Comparison of ENCODE assay signal across 6 worm cellular contexts in genomic region chrII:9892409-9892808, ce11.
A peak's percentile ranks its signal among the peaks of the same experiment; 100 is the strongest.
TF ChIP-seq lines count a peak whose summit lies in the region.

TSS of gene C08H9.16 (plus strand) at chrII:9892778.

TF ChIP-seq in whole organism, L1 larva, 84 proteins besides CTCF, POLR2A, EP300 and RAD21 (continued from another document and continues in another):
- TF ChIP-seq fkh-8 (tag; optimal IDR thresholded peaks at IDR 0.05; lab: Kevin White, UChicago) (no peak), nhr-71 (tag; optimal IDR thresholded peaks at IDR 0.05; lab: Kevin White, UChicago) (peak; percentile 59), sup-37 (GFP tag; optimal IDR thresholded peaks at IDR 0.05; lab: Kevin White, UChicago) (no peak), tbx-2 (tag; optimal IDR thresholded peaks at IDR 0.05; lab: Kevin White, UChicago) (peak; percentile 31), pax-3 (tag; optimal IDR thresholded peaks at IDR 0.05; lab: Kevin White, UChicago) (no peak), nhr-85 (tag; lab: Kevin White, UChicago) (peak; percentile 76), swsn-7 (tag; optimal IDR thresholded peaks at IDR 0.05; lab: Kevin White, UChicago) (peak; percentile 7), Y116A8C.19 (tag; optimal IDR thresholded peaks at IDR 0.05; lab: Kevin White, UChicago; ENCODE audit: borderline replicate concordance) (no peak), efl-1 (optimal IDR thresholded peaks at IDR 0.05; lab: Kevin White, UChicago) (peak; percentile 63 to 68), efl-1 (GFP tag; optimal IDR thresholded peaks at IDR 0.05 in 1 of 2; lab: Kevin White, UChicago) (peak; percentile 53 to 94), grh-1 (GFP tag; IDR thresholded peaks at IDR 0.05; lab: Robert Waterston, UW) (peak; percentile 86), blmp-1 (tag; optimal IDR thresholded peaks at IDR 0.05; lab: Kevin White, UChicago) (peak; percentile 45), rnt-1 (tag; optimal IDR thresholded peaks at IDR 0.05; lab: Kevin White, UChicago) (peak; percentile 17), xbp-1 (tag; optimal IDR thresholded peaks at IDR 0.05; lab: Kevin White, UChicago) (peak; percentile 18), dsc-1 (tag; optimal IDR thresholded peaks at IDR 0.05; lab: Kevin White, UChicago) (no peak), C16A3.4 (tag; optimal IDR thresholded peaks at IDR 0.05; lab: Kevin White, UChicago) (peak; percentile 65), nhr-90 (tag; optimal IDR thresholded peaks at IDR 0.05; lab: Kevin White, UChicago; ENCODE audit: poor library complexity) (no peak), sox-4 (tag; optimal IDR thresholded peaks at IDR 0.05; lab: Kevin White, UChicago) (no peak), ztf-11 (tag; optimal IDR thresholded peaks at IDR 0.05; lab: Kevin White, UChicago) (no peak), egl-27 (tag; optimal IDR thresholded peaks at IDR 0.05; lab: Kevin White, UChicago) (no peak), lin-15B (tag; optimal IDR thresholded peaks at IDR 0.05; lab: Kevin White, UChicago) (peak; percentile 46), pag-3 (tag; optimal IDR thresholded peaks at IDR 0.05; lab: Kevin White, UChicago; ENCODE audit: borderline replicate concordance, insufficient read depth) (no peak)

TF ChIP-seq in whole organism, L2 larva, 48 proteins besides CTCF, POLR2A, EP300 and RAD21 (continued from another document):
- peak; percentile 32 for TF ChIP-seq blmp-1 (tag; optimal IDR thresholded peaks at IDR 0.05; lab: Kevin White, UChicago; ENCODE audit: insufficient read depth)
- peak; percentile 48 for TF ChIP-seq nhr-129 (tag; optimal IDR thresholded peaks at IDR 0.05; lab: Kevin White, UChicago)
- TF ChIP-seq gmeb-1 (tag; optimal IDR thresholded peaks at IDR 0.05; lab: Kevin White, UChicago): peak; percentile 53
- peak; percentile 90 to 98 for TF ChIP-seq lsy-2 (tag; optimal IDR thresholded peaks at IDR 0.05; lab: Kevin White, UChicago)
- TF ChIP-seq mbf-1 (tag; optimal IDR thresholded peaks at IDR 0.05; lab: Kevin White, UChicago): no peak
- peak; percentile 74 for TF ChIP-seq unc-55 (GFP tag; optimal IDR thresholded peaks at IDR 0.05; lab: Kevin White, UChicago)
- TF ChIP-seq sem-4 (tag; optimal IDR thresholded peaks at IDR 0.05; lab: Kevin White, UChicago): peak; percentile 53
- TF ChIP-seq crh-2 (tag; optimal IDR thresholded peaks at IDR 0.05; lab: Kevin White, UChicago): peak; percentile 48
- TF ChIP-seq C34F6.9 (tag; optimal IDR thresholded peaks at IDR 0.05; lab: Kevin White, UChicago): peak; percentile 58
- no peak for TF ChIP-seq ztf-11 (tag; optimal IDR thresholded peaks at IDR 0.05; lab: Kevin White, UChicago)
- TF ChIP-seq skn-1 (tag; optimal IDR thresholded peaks at IDR 0.05; lab: Kevin White, UChicago): no peak

TF ChIP-seq in whole organism, L3 larva, 47 proteins besides CTCF, POLR2A, EP300 and RAD21 (continued from another document):
- TF ChIP-seq R02D3.7 (tag; optimal IDR thresholded peaks at IDR 0.05; lab: Kevin White, UChicago) (peak; percentile 28), fkh-2 (tag; optimal IDR thresholded peaks at IDR 0.05; lab: Kevin White, UChicago) (no peak), elt-1 (tag; optimal IDR thresholded peaks at IDR 0.05; lab: Kevin White, UChicago) (no peak), ztf-11 (tag; optimal IDR thresholded peaks at IDR 0.05; lab: Kevin White, UChicago) (no peak), nhr-23 (tag; optimal IDR thresholded peaks at IDR 0.05; lab: Kevin White, UChicago) (peak; percentile 87)

TF ChIP-seq in whole organism, L4 larva, 104 proteins besides CTCF, POLR2A, EP300 and RAD21 (continued from another document):
- TF ChIP-seq daf-16 (GFP tag; optimal IDR thresholded peaks at IDR 0.05; lab: Kevin White, UChicago) (no peak), daf-16 (tag; optimal IDR thresholded peaks at IDR 0.05; lab: Kevin White, UChicago) (peak; percentile 46), lim-7 (GFP tag; IDR thresholded peaks at IDR 0.05; lab: Robert Waterston, UW) (no peak), spr-1 (tag; optimal IDR thresholded peaks at IDR 0.05; lab: Kevin White, UChicago) (no peak), nhr-111 (GFP tag; optimal IDR thresholded peaks at IDR 0.05; lab: Kevin White, UChicago) (no peak), F26F4.8 (GFP tag; conservative IDR thresholded peaks at IDR 0.05; lab: Robert Waterston, UW) (no peak), snpc-4 (tag; optimal IDR thresholded peaks at IDR 0.05; lab: Kevin White, UChicago) (no peak), dmd-6 (GFP tag; IDR thresholded peaks at IDR 0.05; lab: Robert Waterston, UW) (peak; percentile 26; the same call in 1 of the 2 replicates), rbr-2 (tag; optimal IDR thresholded peaks at IDR 0.05; lab: Kevin White, UChicago) (peak; percentile 20), nhr-41 (GFP tag; IDR thresholded peaks at IDR 0.05; lab: Robert Waterston, UW) (no peak), T26A8.4 (GFP tag; IDR thresholded peaks at IDR 0.05; lab: Robert Waterston, UW) (no peak), dpl-1 (GFP tag; optimal IDR thresholded peaks at IDR 0.05; lab: Kevin White, UChicago) (peak; percentile 65), mes-2 (tag; optimal IDR thresholded peaks at IDR 0.05; lab: Kevin White, UChicago; ENCODE audit: poor library complexity, severe bottlenecking) (peak; percentile 68), hlh-11 (tag; optimal IDR thresholded peaks at IDR 0.05; lab: Kevin White, UChicago) (peak; percentile 57), hlh-30 (tag; optimal IDR thresholded peaks at IDR 0.05; lab: Kevin White, UChicago; ENCODE audit: insufficient read depth) (peak; percentile 45), pha-4 (GFP tag; IDR thresholded peaks at IDR 0.05; lab: Robert Waterston, UW) (no peak), pha-4 (tag; optimal IDR thresholded peaks at IDR 0.05; lab: Kevin White, UChicago) (peak; percentile 59), lin-13 (GFP tag; optimal IDR thresholded peaks at IDR 0.05; lab: Kevin White, UChicago) (peak; percentile 24), nhr-77 (tag; optimal IDR thresholded peaks at IDR 0.05; lab: Kevin White, UChicago) (peak; percentile 43), nhr-6 (tag; optimal IDR thresholded peaks at IDR 0.05; lab: Kevin White, UChicago) (peak; percentile 13)

TF ChIP-seq in whole organism, mixed stage, embryonic, 35 proteins besides CTCF, POLR2A, EP300 and RAD21 (continued from another document):
- TF ChIP-seq pha-4 (tag; optimal IDR thresholded peaks at IDR 0.05; lab: Kevin White, UChicago) (no peak), ham-2 (GFP tag; optimal IDR thresholded peaks at IDR 0.05; lab: Kevin White, UChicago) (no peak), drap-1 (GFP tag; optimal IDR thresholded peaks at IDR 0.05; lab: Kevin White, UChicago) (no peak), mab-5 (tag; optimal IDR thresholded peaks at IDR 0.05; lab: Kevin White, UChicago) (no peak)
TF ChIP-seq in whole organism, mixed stage, embryonic: peak in this region for 4.

TF ChIP-seq in whole organism, young adult, 124 proteins besides CTCF, POLR2A, EP300 and RAD21 (continued from another document):
- TF ChIP-seq unc-130 (GFP tag; optimal IDR thresholded peaks at IDR 0.05; lab: Kevin White, UChicago): no peak
- no peak for TF ChIP-seq nfya-1 (tag; optimal IDR thresholded peaks at IDR 0.05; lab: Kevin White, UChicago; ENCODE audit: borderline replicate concordance, insufficient read depth)
- TF ChIP-seq snpc-1.1 (tag; optimal IDR thresholded peaks at IDR 0.05; lab: Kevin White, UChicago; ENCODE audit: insufficient read depth): no peak
- no peak for TF ChIP-seq madf-8 (GFP tag; conservative IDR thresholded peaks at IDR 0.05; lab: Robert Waterston, UW)
- TF ChIP-seq atf-7 (tag; optimal IDR thresholded peaks at IDR 0.05; lab: Kevin White, UChicago): no peak
- TF ChIP-seq ztf-22 (GFP tag; optimal IDR thresholded peaks at IDR 0.05; lab: Kevin White, UChicago): no peak
- TF ChIP-seq mcd-1 (GFP tag; IDR thresholded peaks at IDR 0.05; lab: Robert Waterston, UW): no peak
- TF ChIP-seq F55B11.4 (tag; optimal IDR thresholded peaks at IDR 0.05; lab: Kevin White, UChicago; ENCODE audit: borderline replicate concordance, insufficient read depth): no peak
- TF ChIP-seq B0336.3 (GFP tag; IDR thresholded peaks at IDR 0.05; lab: Robert Waterston, UW): no peak
- no peak for TF ChIP-seq C17E4.6 (GFP tag; IDR thresholded peaks at IDR 0.05; lab: Robert Waterston, UW)
- no peak for TF ChIP-seq egl-18 (GFP tag; IDR thresholded peaks at IDR 0.05; lab: Robert Waterston, UW)
- TF ChIP-seq ztf-25 (GFP tag; IDR thresholded peaks at IDR 0.05; lab: Robert Waterston, UW): no peak
- no peak for TF ChIP-seq aptf-3 (GFP tag; IDR thresholded peaks at IDR 0.05; lab: Robert Waterston, UW)
- TF ChIP-seq tbp1 (GFP tag; optimal IDR thresholded peaks at IDR 0.05; lab: Kevin White, UChicago): peak; percentile 13
- no peak for TF ChIP-seq nhr-80 (tag; optimal IDR thresholded peaks at IDR 0.05; lab: Kevin White, UChicago)
- no peak for TF ChIP-seq lin-40 (tag; optimal IDR thresholded peaks at IDR 0.05; lab: Kevin White, UChicago)
- no peak for TF ChIP-seq mes-4 (tag; optimal IDR thresholded peaks at IDR 0.05; lab: Kevin White, UChicago)
- no peak for TF ChIP-seq hmg-20 (GFP tag; IDR thresholded peaks at IDR 0.05; lab: Robert Waterston, UW)
- no peak for TF ChIP-seq athp-1 (tag; optimal IDR thresholded peaks at IDR 0.05; lab: Kevin White, UChicago)
- TF ChIP-seq ets-4 (GFP tag; optimal IDR thresholded peaks at IDR 0.05; lab: Kevin White, UChicago): no peak
- TF ChIP-seq F57A8.1 (GFP tag; optimal IDR thresholded peaks at IDR 0.05; lab: Kevin White, UChicago): no peak
- TF ChIP-seq fkh-3 (tag; optimal IDR thresholded peaks at IDR 0.05; lab: Kevin White, UChicago): no peak
- no peak for TF ChIP-seq rec-8 (tag; optimal IDR thresholded peaks at IDR 0.05; lab: Kevin White, UChicago)
- TF ChIP-seq rcor-1 (GFP tag; IDR thresholded peaks at IDR 0.05; lab: Robert Waterston, UW): no peak
- no peak for TF ChIP-seq hlh-26 (GFP tag; conservative IDR thresholded peaks at IDR 0.05; lab: Robert Waterston, UW)
- peak; percentile 48 for TF ChIP-seq lin-54 (GFP tag; optimal IDR thresholded peaks at IDR 0.05; lab: Kevin White, UChicago)
- TF ChIP-seq F49E8.2 (tag; optimal IDR thresholded peaks at IDR 0.05; lab: Kevin White, UChicago; ENCODE audit: insufficient read depth): no peak
- TF ChIP-seq F23B12.7 (tag; optimal IDR thresholded peaks at IDR 0.05; lab: Kevin White, UChicago; ENCODE audit: insufficient read depth): no peak
- no peak for TF ChIP-seq K11D2.4 (GFP tag; IDR thresholded peaks at IDR 0.05; lab: Robert Waterston, UW)
- no peak for TF ChIP-seq chd-7 (tag; optimal IDR thresholded peaks at IDR 0.05; lab: Kevin White, UChicago)
- peak; percentile 78 for TF ChIP-seq F33H1.4 (GFP tag; IDR thresholded peaks at IDR 0.05; lab: Robert Waterston, UW)
- TF ChIP-seq tlf-1 (GFP tag; optimal IDR thresholded peaks at IDR 0.05; lab: Kevin White, UChicago): no peak
- TF ChIP-seq Y95B8A.8 (GFP tag; IDR thresholded peaks at IDR 0.05; lab: Robert Waterston, UW): no peak
- peak; percentile 88 for TF ChIP-seq lsl-1 (GFP tag; optimal IDR thresholded peaks at IDR 0.05; lab: Kevin White, UChicago)
- TF ChIP-seq ceh-40 (GFP tag; IDR thresholded peaks at IDR 0.05; lab: Robert Waterston, UW): no peak
- TF ChIP-seq ztf-18 (tag; optimal IDR thresholded peaks at IDR 0.05; lab: Kevin White, UChicago): no peak
- TF ChIP-seq dpff-1 (tag; optimal IDR thresholded peaks at IDR 0.05; lab: Kevin White, UChicago): no peak
- TF ChIP-seq B0261.1 (tag; optimal IDR thresholded peaks at IDR 0.05; lab: Kevin White, UChicago): no peak
- TF ChIP-seq nhr-90 (tag; optimal IDR thresholded peaks at IDR 0.05; lab: Kevin White, UChicago): no peak
- TF ChIP-seq cebp-2 (GFP tag; IDR thresholded peaks at IDR 0.05; lab: Robert Waterston, UW): no peak
- no peak for TF ChIP-seq K12H6.12 (tag; optimal IDR thresholded peaks at IDR 0.05; lab: Kevin White, UChicago)
- no peak for TF ChIP-seq tbx-9 (tag; optimal IDR thresholded peaks at IDR 0.05; lab: Kevin White, UChicago; ENCODE audit: borderline replicate concordance)
- peak; percentile 7 for TF ChIP-seq snpc-3.4 (tag; optimal IDR thresholded peaks at IDR 0.05; lab: Kevin White, UChicago)
- no peak for TF ChIP-seq aptf-2 (GFP tag; conservative IDR thresholded peaks at IDR 0.05; lab: Robert Waterston, UW)
- no peak for TF ChIP-seq ceh-100 (GFP tag; IDR thresholded peaks at IDR 0.05; lab: Robert Waterston, UW)
- peak; percentile 45 for TF ChIP-seq snpc-1.3 (tag; optimal IDR thresholded peaks at IDR 0.05; lab: Kevin White, UChicago; ENCODE audit: insufficient read depth)
- no peak for TF ChIP-seq cebp-1 (GFP tag; IDR thresholded peaks at IDR 0.05; lab: Robert Waterston, UW)
- no peak for TF ChIP-seq cebp-1 (tag; optimal IDR thresholded peaks at IDR 0.05; lab: Kevin White, UChicago)
- TF ChIP-seq F57C9.4 (tag; optimal IDR thresholded peaks at IDR 0.05; lab: Kevin White, UChicago): no peak
- no peak for TF ChIP-seq nhr-179 (tag; optimal IDR thresholded peaks at IDR 0.05; lab: Kevin White, UChicago)
- TF ChIP-seq ztf-6 (GFP tag; IDR thresholded peaks at IDR 0.05; lab: Robert Waterston, UW): no peak
- no peak for TF ChIP-seq lir-1 (GFP tag; conservative IDR thresholded peaks at IDR 0.05; lab: Robert Waterston, UW)
- no peak for TF ChIP-seq akir-1 (GFP tag; optimal IDR thresholded peaks at IDR 0.05; lab: Kevin White, UChicago)
- peak; percentile 13 for TF ChIP-seq pha-4 (tag; optimal IDR thresholded peaks at IDR 0.05; lab: Kevin White, UChicago)
- TF ChIP-seq bed-2 (GFP tag; IDR thresholded peaks at IDR 0.05; lab: Robert Waterston, UW): no peak
- TF ChIP-seq hmg-1.2 (GFP tag; IDR thresholded peaks at IDR 0.05; lab: Robert Waterston, UW): peak; percentile 41; the same call in 1 of the 2 replicates
- TF ChIP-seq let-526 (GFP tag; IDR thresholded peaks at IDR 0.05; lab: Robert Waterston, UW): no peak
- peak; percentile 26 for TF ChIP-seq attf-5 (GFP tag; optimal IDR thresholded peaks at IDR 0.05; lab: Kevin White, UChicago)
- peak; percentile 8 for TF ChIP-seq xnd-1 (tag; optimal IDR thresholded peaks at IDR 0.05; lab: Kevin White, UChicago)
- no peak for TF ChIP-seq hrde-1 (tag; optimal IDR thresholded peaks at IDR 0.05; lab: Kevin White, UChicago; ENCODE audit: borderline replicate concordance)
- peak; percentile 89 to 94 for TF ChIP-seq let-607 (tag; optimal IDR thresholded peaks at IDR 0.05; lab: Kevin White, UChicago)
- peak; percentile 69; the same call in 1 of the 2 replicates for TF ChIP-seq nfyb-1 (GFP tag; IDR thresholded peaks at IDR 0.05; lab: Robert Waterston, UW)
- no peak for TF ChIP-seq dpl-1 (GFP tag; optimal IDR thresholded peaks at IDR 0.05; lab: Kevin White, UChicago)
- TF ChIP-seq lin-26 (GFP tag; IDR thresholded peaks at IDR 0.05; lab: Robert Waterston, UW): no peak
- no peak for TF ChIP-seq T26A5.8 (tag; optimal IDR thresholded peaks at IDR 0.05; lab: Kevin White, UChicago)
- TF ChIP-seq ztf-26 (tag; optimal IDR thresholded peaks at IDR 0.05; lab: Kevin White, UChicago): no peak
- TF ChIP-seq Y53G8AR.9 (GFP tag; conservative IDR thresholded peaks at IDR 0.05; lab: Robert Waterston, UW): no peak
